Worm (Caenorhabditis elegans): ENCODE measurements around the gene F17C11.13.

DNA sequence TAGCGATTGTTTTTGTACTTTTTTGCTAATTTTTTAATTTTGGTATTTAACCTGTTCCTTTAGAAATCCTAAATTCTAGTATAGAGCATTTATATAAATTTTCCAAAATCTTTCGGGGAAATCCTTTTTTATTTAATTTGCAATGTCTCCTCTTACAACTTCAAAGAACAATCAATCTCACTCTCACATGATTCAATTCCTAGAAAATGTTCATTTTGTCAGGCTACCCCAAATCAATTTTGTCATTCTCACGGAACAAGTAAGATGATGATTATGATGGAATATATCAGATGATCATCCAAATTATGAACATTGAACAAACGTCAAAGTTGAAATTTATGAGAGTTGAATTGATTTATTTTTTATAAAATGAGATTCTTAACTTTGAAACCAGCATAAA, 18.4 kb upstream of the F17C11.13 start:
- TF ChIP-seq F49E8.2 (tag; optimal IDR thresholded peaks at IDR 0.05; ENCODE audit: borderline replicate concordance) (no peak), dve-1 (tag; optimal IDR thresholded peaks at IDR 0.05; ENCODE audit: insufficient read depth) (peak; percentile 37), lin-13 (GFP tag; optimal IDR thresholded peaks at IDR 0.05) (no peak), mdl-1 (tag; optimal IDR thresholded peaks at IDR 0.05) (peak in 1 of 2 experiments; percentile 29)

Data from whole organism, L4 larva.